Worm (Caenorhabditis elegans) whole organism, midembryonic: ENCODE data around the gene JC8.16.

Source experiments
- T22C8.4 ChIP-seq: fragments of 200-800 bp; sonication (Bioruptor generic); IDR thresholded peaks from 2 replicates; pipeline ENCODE4 v1.3.6; 2022; ENCODE audit warnings: missing genetic modification characterization, missing compliant biosample characterization
- cog-1 ChIP-seq: sonication (generic microtip); optimal IDR thresholded peaks from 2 replicates; lab custom pipeline; 2016; ENCODE audit warnings: missing genetic modification characterization, missing compliant biosample characterization
- flt-1 ChIP-seq: fragments of 200-800 bp; sonication (Bioruptor generic); IDR thresholded peaks from 2 replicates; pipeline ENCODE4 v1.3.6; 2022; ENCODE audit warnings: missing genetic modification characterization, missing compliant biosample characterization
- klf-2 ChIP-seq: fragments of 200-800 bp; sonication (Bioruptor generic); conservative IDR thresholded peaks from 2 replicates; pipeline ENCODE4 v1.3.6; 2022; ENCODE audit warnings: missing genetic modification reagents, missing genetic modification characterization, missing compliant biosample characterization
- med-1 ChIP-seq: sonication (generic microtip); optimal IDR thresholded peaks from 2 replicates; lab custom pipeline; 2017; ENCODE audit warnings: missing genetic modification characterization, mild to moderate bottlenecking, missing compliant biosample characterization, antibody characterized with exemption, missing genetic modification reagents; ENCODE audit not compliant: insufficient read depth
- ref-1 ChIP-seq: fragments of 200-800 bp; sonication (Bioruptor generic); conservative IDR thresholded peaks from 2 replicates; pipeline ENCODE4 v1.3.6; 2022; ENCODE audit warnings: missing genetic modification reagents, missing genetic modification characterization, missing compliant biosample characterization
- tab-1 ChIP-seq: fragments of 200-800 bp; sonication (Bioruptor generic); IDR thresholded peaks from 2 replicates; pipeline ENCODE4 v1.3.6; 2022; ENCODE audit warnings: missing genetic modification characterization, missing compliant biosample characterization
- ztf-23 ChIP-seq: fragments of 200-800 bp; sonication (Bioruptor generic); IDR thresholded peaks from 2 replicates; pipeline ENCODE4 v1.3.6; 2022; ENCODE audit warnings: missing genetic modification reagents, missing genetic modification characterization, missing compliant biosample characterization
- ztf-29 ChIP-seq: fragments of 200-800 bp; sonication (Bioruptor generic); IDR thresholded peaks from 2 replicates; pipeline ENCODE4 v1.3.6; 2022; ENCODE audit warnings: missing genetic modification reagents, missing genetic modification characterization, missing compliant biosample characterization

DNA sequence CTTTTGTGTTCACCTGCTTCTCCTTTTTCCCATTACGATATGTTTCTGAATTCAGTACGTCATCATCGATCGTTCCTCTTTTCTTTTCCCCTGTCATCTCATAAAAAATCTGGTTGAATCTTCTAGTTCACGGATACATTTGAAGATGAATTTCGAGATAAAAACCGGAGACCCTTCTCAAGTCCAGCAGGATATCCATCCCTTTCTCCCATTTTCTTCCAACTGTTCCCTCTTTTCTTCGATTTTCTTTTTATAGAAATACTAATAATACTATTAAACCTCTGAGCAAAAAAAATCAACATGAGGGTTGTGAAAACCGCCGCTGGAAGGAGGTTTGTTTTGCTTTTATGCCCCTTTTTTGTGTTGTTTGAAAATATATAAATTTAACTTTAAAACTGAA is 3.1 kb upstream of the JC8.16 start, which contains the start of gene bus-12:
- TF ChIP-seq med-1 (GFP tag; lab: Kevin White, UChicago), result no peak
- no peak for TF ChIP-seq T22C8.4
- no peak for TF ChIP-seq flt-1 (GFP tag; lab: Robert Waterston, UW)
- TF ChIP-seq cog-1 (tag; lab: Kevin White, UChicago), result no peak
- no peak for TF ChIP-seq tab-1
- TF ChIP-seq klf-2 (GFP tag; lab: Robert Waterston, UW), result no peak
- no peak for TF ChIP-seq ztf-29 (GFP tag; lab: Robert Waterston, UW)
- TF ChIP-seq ztf-23 (GFP tag; lab: Robert Waterston, UW), result no peak
- TF ChIP-seq ref-1, result no peak
